Worm (Caenorhabditis elegans): Measurements from ENCODE around the gene acd-3.
A peak's percentile ranks its signal among the peaks of the same experiment; 100 is the strongest.

acd-3 gene

DNA sequence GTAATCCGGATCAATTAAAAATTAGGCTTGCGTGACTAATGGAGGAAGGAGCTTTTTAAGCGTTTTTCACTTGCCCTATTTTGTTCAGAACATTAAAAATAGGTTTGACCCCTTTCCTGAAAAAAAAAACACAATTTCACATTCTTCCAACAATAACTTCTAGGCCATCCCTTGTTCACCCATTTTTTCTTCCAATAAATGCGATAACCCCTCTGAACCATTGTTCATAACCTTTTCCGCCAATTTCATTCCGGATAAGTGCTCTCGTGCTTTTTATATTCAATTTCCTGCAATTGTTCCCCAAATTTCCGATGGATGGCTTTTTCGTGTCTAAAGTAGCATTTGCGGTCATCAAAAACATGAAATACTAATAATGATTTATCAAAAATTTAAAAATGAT lies 33.7 kb upstream of the acd-3 start (continued):
- peak; percentile 11 for TF ChIP-seq nhr-25 (tag; optimal IDR thresholded peaks at IDR 0.05; ENCODE audit: borderline replicate concordance, insufficient read depth)
- peak in 1 of 2 experiments; percentile 15 for TF ChIP-seq lsy-2 (tag; optimal IDR thresholded peaks at IDR 0.05)
- no peak for TF ChIP-seq snpc-1.2 (GFP tag; IDR thresholded peaks at IDR 0.05)
- TF ChIP-seq unc-39 (tag; optimal IDR thresholded peaks at IDR 0.05) = no peak
- no peak for TF ChIP-seq ama-1 (optimal IDR thresholded peaks at IDR 0.05)
- TF ChIP-seq zip-11 (GFP tag; IDR thresholded peaks at IDR 0.05) = no peak
- no peak for TF ChIP-seq tra-1 (GFP tag; IDR thresholded peaks at IDR 0.05)
- TF ChIP-seq nhr-11 (tag; optimal IDR thresholded peaks at IDR 0.05) = no peak
- TF ChIP-seq spr-1 (tag; optimal IDR thresholded peaks at IDR 0.05) = peak; percentile 34
- TF ChIP-seq T26A8.4 (GFP tag; IDR thresholded peaks at IDR 0.05) = peak; percentile 78
- TF ChIP-seq nhr-48 (tag; optimal IDR thresholded peaks at IDR 0.05) = peak; percentile 19
- TF ChIP-seq unc-62 (GFP tag; optimal IDR thresholded peaks at IDR 0.05 in 1 of 2) = peak in 1 of 2 experiments; percentile 39
- TF ChIP-seq unc-62 (tag; optimal IDR thresholded peaks at IDR 0.05) = no peak
- peak; percentile 61; the same call in 1 of the 2 replicates for TF ChIP-seq zfp-3 (GFP tag; conservative IDR thresholded peaks at IDR 0.05)
- TF ChIP-seq hlh-30 (tag; optimal IDR thresholded peaks at IDR 0.05; ENCODE audit: insufficient read depth) = peak; percentile 29
- no peak for TF ChIP-seq ctbp-1 (GFP tag; IDR thresholded peaks at IDR 0.05)
- TF ChIP-seq aha-1 (tag) = peak; percentile 50
- TF ChIP-seq nhr-6 (tag; optimal IDR thresholded peaks at IDR 0.05) = no peak
- no peak for TF ChIP-seq mdt-29 (GFP tag; IDR thresholded peaks at IDR 0.05)
- no peak for TF ChIP-seq fos-1 (tag; optimal IDR thresholded peaks at IDR 0.05)
- TF ChIP-seq dmd-8 (GFP tag; IDR thresholded peaks at IDR 0.05) = no peak
- peak; percentile 39; the same call in 1 of the 2 replicates for TF ChIP-seq egl-43 (GFP tag; IDR thresholded peaks at IDR 0.05)
- TF ChIP-seq hmg-1.1 (GFP tag; IDR thresholded peaks at IDR 0.05) = no peak
- no peak for TF ChIP-seq ztf-7 (tag; optimal IDR thresholded peaks at IDR 0.05)
- no peak for TF ChIP-seq hif-1 (tag; optimal IDR thresholded peaks at IDR 0.05)
- no peak for TF ChIP-seq pha-4 (GFP tag; IDR thresholded peaks at IDR 0.05)
- TF ChIP-seq pha-4 (tag; optimal IDR thresholded peaks at IDR 0.05) = no peak

DNA sequence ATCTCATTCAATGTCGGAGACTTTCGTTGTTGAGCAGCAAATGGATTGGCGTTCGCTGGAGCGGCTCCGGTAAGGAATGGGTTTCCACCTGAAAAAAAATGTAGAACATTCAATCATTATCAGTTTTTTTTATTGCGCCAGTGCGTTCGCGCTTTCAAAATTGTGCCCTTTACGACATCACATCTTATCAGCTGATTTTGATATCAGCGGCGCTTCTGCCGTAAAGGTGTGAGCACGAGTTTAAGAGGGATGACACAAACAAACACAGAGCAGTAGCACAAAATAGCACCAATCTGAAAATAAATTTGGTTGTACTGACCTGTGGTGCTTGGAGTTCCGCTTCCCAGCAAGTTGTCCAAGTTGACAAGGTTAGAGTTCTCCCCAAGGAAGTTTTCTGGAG lies 32.4 kb upstream of the acd-3 start:
- no peak for TF ChIP-seq cey-2 (tag; optimal IDR thresholded peaks at IDR 0.05; ENCODE audit: borderline replicate concordance, insufficient read depth)
- TF ChIP-seq egl-43 (GFP tag; IDR thresholded peaks at IDR 0.05) = no peak
- peak in 1 of 2 experiments; percentile 45 for TF ChIP-seq mdl-1 (tag; optimal IDR thresholded peaks at IDR 0.05)
- no peak for TF ChIP-seq zag-1 (tag; optimal IDR thresholded peaks at IDR 0.05)
- no peak for TF ChIP-seq zip-11 (GFP tag; IDR thresholded peaks at IDR 0.05)
- no peak for TF ChIP-seq F44E2.7 (GFP tag; IDR thresholded peaks at IDR 0.05)
- TF ChIP-seq snpc-4 (tag; optimal IDR thresholded peaks at IDR 0.05) = no peak
- TF ChIP-seq dmd-6 (GFP tag; IDR thresholded peaks at IDR 0.05) = peak; percentile 81
- no peak for TF ChIP-seq nhr-237 (tag; optimal IDR thresholded peaks at IDR 0.05)
- no peak for TF ChIP-seq egl-27 (tag; optimal IDR thresholded peaks at IDR 0.05)
- TF ChIP-seq php-3 (GFP tag; IDR thresholded peaks at IDR 0.05) = peak; percentile 90
- no peak for TF ChIP-seq madf-9 (GFP tag; conservative IDR thresholded peaks at IDR 0.05)
- TF ChIP-seq gei-8 (GFP tag; optimal IDR thresholded peaks at IDR 0.05) = no peak
- TF ChIP-seq skn-1 (tag; optimal IDR thresholded peaks at IDR 0.05) = no peak
- TF ChIP-seq dve-1 (tag; optimal IDR thresholded peaks at IDR 0.05; ENCODE audit: insufficient read depth) = peak; percentile 67
- TF ChIP-seq R02D3.7 (tag; optimal IDR thresholded peaks at IDR 0.05) = no peak
- TF ChIP-seq fkh-10 (GFP tag; optimal IDR thresholded peaks at IDR 0.05) = no peak
- TF ChIP-seq fos-1 (tag; optimal IDR thresholded peaks at IDR 0.05) = no peak
- TF ChIP-seq jun-1 (tag; optimal IDR thresholded peaks at IDR 0.05) = no peak
- TF ChIP-seq T20F7.1 (GFP tag; optimal IDR thresholded peaks at IDR 0.05) = no peak
- no peak for TF ChIP-seq aha-1 (tag)
- TF ChIP-seq dmd-9 (GFP tag; IDR thresholded peaks at IDR 0.05) = no peak
- TF ChIP-seq saeg-2 (GFP tag; IDR thresholded peaks at IDR 0.05) = no peak
- no peak for TF ChIP-seq zfp-2 (tag; optimal IDR thresholded peaks at IDR 0.05)
- peak; percentile 89 for TF ChIP-seq pqm-1 (tag; optimal IDR thresholded peaks at IDR 0.05)
- TF ChIP-seq pha-4 (GFP tag; IDR thresholded peaks at IDR 0.05) = peak; percentile 22; the same call in 1 of the 2 replicates
- TF ChIP-seq pha-4 (tag; optimal IDR thresholded peaks at IDR 0.05) = no peak
- TF ChIP-seq ceh-44 (GFP tag; IDR thresholded peaks at IDR 0.05) = no peak
- no peak for TF ChIP-seq ctbp-1 (GFP tag; IDR thresholded peaks at IDR 0.05)
- no peak for TF ChIP-seq zfp-3 (GFP tag; conservative IDR thresholded peaks at IDR 0.05)
- no peak for TF ChIP-seq lin-15B (tag; optimal IDR thresholded peaks at IDR 0.05)
- TF ChIP-seq lim-7 (GFP tag; IDR thresholded peaks at IDR 0.05) = no peak

Measured in whole organism, L4 larva.